Worm (Caenorhabditis elegans) whole organism, late embryonic: Measurements from ENCODE around the gene F22F1.2.

Source experiments
- ama-1 ChIP-seq: fragments of 150-350 bp; optimal IDR thresholded peaks from 2 replicates; lab custom pipeline; 2014
- ceh-30 ChIP-seq: fragments of 150-350 bp; optimal IDR thresholded peaks from 2 replicates; lab custom pipeline; 2014; ENCODE audit warnings: missing biosample characterization, missing genetic modification characterization
- fkh-10 ChIP-seq: fragments of 150-350 bp; optimal IDR thresholded peaks from 2 replicates; lab custom pipeline; 2014; ENCODE audit warnings: missing biosample characterization, missing genetic modification reagents, missing genetic modification characterization
- nhr-11 ChIP-seq: fragments of 150-350 bp; optimal IDR thresholded peaks from 2 replicates; lab custom pipeline; 2014; ENCODE audit warnings: missing biosample characterization, missing genetic modification characterization

- no peak for TF ChIP-seq fkh-10
- TF ChIP-seq ama-1 (lab: Kevin White, UChicago) = no peak
- TF ChIP-seq ceh-30 = no peak
- TF ChIP-seq nhr-11 (tag; lab: Kevin White, UChicago) = no peak
Measured at ce11 chrX:8148993-8149392, 1.5 kb downstream of the F22F1.2 start.
